Fruit fly (Drosophila melanogaster): Measurements from ENCODE around the gene Eig71Ei.

DNA sequence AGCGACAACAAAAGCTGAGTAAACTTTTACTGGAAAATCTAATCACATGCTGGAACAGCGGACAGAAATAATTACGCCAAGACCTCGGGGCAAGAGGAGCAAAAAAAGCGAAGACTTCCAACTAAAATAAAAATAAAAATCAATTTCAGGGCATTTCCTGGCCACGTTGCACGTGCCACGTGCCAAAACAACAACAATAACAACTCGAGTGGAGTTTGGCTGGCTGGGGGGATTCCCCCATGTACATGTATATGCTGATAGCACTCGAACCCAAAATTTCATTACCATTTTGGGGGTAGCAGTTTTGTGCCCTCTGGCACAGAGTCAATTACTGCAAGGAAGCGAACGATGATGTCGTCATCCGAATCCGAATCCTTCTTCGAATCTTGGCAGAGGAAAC is 3.0 kb downstream of the Eig71Ei start:
- TF ChIP-seq Sin3A (optimal IDR thresholded peaks at IDR 0.05) (no peak), psq (optimal IDR thresholded peaks at IDR 0.05) (no peak), Myc (optimal IDR thresholded peaks at IDR 0.05) (no peak), h (optimal IDR thresholded peaks at IDR 0.05) (no peak)
